Fruit fly (Drosophila melanogaster) S2 (cell line): ENCODE results near the gene ome.
A peak's percentile ranks its signal among the peaks of the same experiment; 100 is the strongest.

ENCODE experiments used
- CG8478 ChIP-seq: fragments of >200 bp; optimal IDR thresholded peaks from 2 replicates; lab custom pipeline; 2018
- CTCF ChIP-seq, 2 experiments: fragments of >200 bp; optimal IDR thresholded peaks; 2 replicates each; lab custom pipeline; 2018

Gene ome

DNA sequence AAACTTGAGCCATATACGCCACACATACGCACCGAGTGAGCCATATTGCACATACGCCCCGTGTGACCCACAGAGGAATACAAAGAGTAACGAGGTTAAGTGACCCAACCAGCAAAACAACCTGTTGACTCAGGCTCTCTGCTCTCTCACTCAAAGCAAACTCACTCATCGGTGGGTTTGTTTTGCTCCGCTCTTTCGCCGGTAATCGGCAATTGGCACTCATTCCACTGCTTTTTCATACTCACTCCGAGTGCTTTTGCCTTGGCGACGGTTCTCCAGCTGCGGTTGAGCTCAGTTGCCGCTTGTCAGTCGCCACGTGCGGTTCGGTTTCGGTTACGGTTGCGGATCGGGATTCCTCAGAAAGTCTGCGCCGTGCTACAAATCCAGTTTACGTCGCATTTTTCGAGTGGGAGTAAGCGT is 33.8 kb downstream of the ome start:
- TF ChIP-seq CG8478 (lab: Kevin White, UChicago) = no peak

DNA sequence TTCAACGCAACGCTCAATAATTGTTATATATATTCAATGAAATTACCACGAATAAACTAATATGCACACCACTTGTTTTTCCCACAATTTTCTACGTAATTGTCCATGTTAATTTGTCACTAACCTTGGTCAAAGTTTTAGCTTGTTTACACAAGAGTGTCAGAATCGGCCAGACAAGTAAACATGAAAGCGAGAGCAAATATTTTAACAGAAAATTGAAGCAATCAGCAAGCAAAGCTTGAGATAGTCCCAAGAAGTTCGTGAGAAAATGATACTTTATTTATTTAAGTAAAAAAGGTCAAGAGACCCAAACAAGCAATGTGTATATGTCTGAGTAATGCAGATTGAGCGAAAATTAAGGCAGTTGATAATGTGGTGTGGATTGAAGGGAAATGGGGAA is 35.4 kb downstream of the ome start:
- no peak for TF ChIP-seq CTCF (optimal IDR thresholded peaks at IDR 0.05; lab: Kevin White, UChicago)
- TF ChIP-seq CG8478 (lab: Kevin White, UChicago) = no peak

DNA sequence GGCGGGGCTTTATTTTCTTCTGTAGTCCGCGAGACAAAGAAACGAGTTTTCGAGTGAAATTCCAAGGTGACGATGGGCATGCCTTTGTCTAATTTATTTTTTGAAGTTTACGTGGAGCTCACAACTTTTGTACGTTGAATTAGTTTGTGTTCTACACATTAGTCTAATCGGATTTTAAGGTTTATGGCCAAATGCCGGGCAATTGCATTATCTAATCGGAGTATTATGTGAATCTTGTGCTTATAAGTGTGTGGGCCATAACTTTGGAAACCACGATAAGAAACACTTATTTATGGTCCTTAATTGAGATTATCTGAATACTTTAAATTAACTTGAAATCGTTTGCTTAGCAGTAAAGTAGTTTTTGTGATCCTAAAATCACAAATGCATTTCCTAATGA is 40.2 kb downstream of the ome start:
- TF ChIP-seq CG8478 (lab: Kevin White, UChicago) (no peak), CTCF (optimal IDR thresholded peaks at IDR 0.05; lab: Kevin White, UChicago) (no peak)

- TF ChIP-seq CTCF (optimal IDR thresholded peaks at IDR 0.05; lab: Kevin White, UChicago) (no peak), CG8478 (lab: Kevin White, UChicago) (no peak)
These were observed 55.8 kb downstream of the ome start, which contains the start of gene CG13473 for dm6 chr3L:14728460-14728859. Gene CG13473, plus strand, starts transcription at chr3L:14728760.

- TF ChIP-seq CG8478 (lab: Kevin White, UChicago) = no peak
- TF ChIP-seq CTCF (optimal IDR thresholded peaks at IDR 0.05; lab: Kevin White, UChicago) = no peak
These were observed 59.2 kb downstream of the ome start for dm6 chr3L:14731790-14732189.

DNA sequence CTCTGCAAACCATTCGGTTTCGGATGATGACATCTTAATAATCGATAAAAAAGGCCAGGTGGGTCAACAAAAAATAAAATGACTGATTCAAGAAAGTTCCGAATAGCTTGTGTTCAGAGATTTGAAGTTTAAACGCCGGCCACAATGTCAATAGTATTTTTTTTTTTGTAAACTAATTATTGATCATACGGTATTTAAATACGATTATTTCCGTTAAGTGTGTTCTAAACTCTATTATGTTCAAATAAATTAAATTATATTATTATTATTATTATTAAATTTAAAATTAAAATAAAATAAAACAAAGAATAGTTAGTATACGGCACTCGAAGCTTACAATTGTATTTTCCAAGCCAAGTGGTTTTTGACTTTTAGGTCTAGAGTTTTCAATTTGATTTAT is 60.8 kb downstream of the ome start, which contains the start of gene CG13471:
Gene CG13471, minus strand, starts transcription at position 101 of the 400 bp plus-strand sequence.
- TF ChIP-seq CTCF (optimal IDR thresholded peaks at IDR 0.05; lab: Kevin White, UChicago) (no peak), CG8478 (lab: Kevin White, UChicago) (no peak)

dm6 chr3L:14743106-14743692 is 70.6 kb downstream of the ome start:
- TF ChIP-seq CTCF (optimal IDR thresholded peaks at IDR 0.05; lab: Kevin White, UChicago) (no peak), CG8478 (lab: Kevin White, UChicago) (no peak)

- no peak for TF ChIP-seq CG8478 (lab: Kevin White, UChicago)
- TF ChIP-seq CTCF (optimal IDR thresholded peaks at IDR 0.05; lab: Kevin White, UChicago) = no peak
These were observed 78.5 kb downstream of the ome start for dm6 chr3L:14751056-14751671.

dm6 chr3L:14752816-14753215 is 80.2 kb downstream of the ome start:
- TF ChIP-seq CTCF (optimal IDR thresholded peaks at IDR 0.05; lab: Kevin White, UChicago) = no peak
- no peak for TF ChIP-seq CG8478 (lab: Kevin White, UChicago)

DNA sequence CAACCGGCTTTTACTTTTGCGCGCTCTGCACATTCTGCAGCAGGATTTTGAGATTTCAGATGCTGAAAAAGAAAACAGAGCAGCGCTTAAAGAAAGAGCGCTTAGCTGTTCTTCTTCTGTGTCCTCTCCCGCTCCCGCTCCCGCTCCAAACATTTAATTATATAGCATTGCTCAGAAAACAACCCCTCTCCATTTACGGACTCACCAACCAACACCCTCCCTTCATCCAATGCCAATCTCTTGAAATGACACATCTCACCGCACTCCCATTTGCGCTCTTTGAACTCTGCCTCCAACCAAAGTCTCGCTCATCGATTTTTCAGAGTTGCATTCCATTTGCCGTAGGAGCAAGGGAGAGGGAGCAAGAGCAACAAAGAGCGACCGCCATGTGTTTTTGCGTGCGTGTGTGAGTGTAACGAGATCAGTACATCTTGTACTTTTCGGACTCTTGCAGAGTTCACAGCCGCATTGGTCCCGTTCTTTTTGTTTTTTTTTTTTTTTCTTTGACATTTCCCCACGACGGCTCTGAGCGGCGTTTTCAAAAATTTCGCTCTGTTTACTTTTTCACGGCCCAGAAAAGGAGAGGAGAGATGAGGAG is 82.5 kb downstream of the ome start:
- TF ChIP-seq CG8478 (lab: Kevin White, UChicago) (no peak), CTCF (optimal IDR thresholded peaks at IDR 0.05; lab: Kevin White, UChicago) (no peak)

DNA sequence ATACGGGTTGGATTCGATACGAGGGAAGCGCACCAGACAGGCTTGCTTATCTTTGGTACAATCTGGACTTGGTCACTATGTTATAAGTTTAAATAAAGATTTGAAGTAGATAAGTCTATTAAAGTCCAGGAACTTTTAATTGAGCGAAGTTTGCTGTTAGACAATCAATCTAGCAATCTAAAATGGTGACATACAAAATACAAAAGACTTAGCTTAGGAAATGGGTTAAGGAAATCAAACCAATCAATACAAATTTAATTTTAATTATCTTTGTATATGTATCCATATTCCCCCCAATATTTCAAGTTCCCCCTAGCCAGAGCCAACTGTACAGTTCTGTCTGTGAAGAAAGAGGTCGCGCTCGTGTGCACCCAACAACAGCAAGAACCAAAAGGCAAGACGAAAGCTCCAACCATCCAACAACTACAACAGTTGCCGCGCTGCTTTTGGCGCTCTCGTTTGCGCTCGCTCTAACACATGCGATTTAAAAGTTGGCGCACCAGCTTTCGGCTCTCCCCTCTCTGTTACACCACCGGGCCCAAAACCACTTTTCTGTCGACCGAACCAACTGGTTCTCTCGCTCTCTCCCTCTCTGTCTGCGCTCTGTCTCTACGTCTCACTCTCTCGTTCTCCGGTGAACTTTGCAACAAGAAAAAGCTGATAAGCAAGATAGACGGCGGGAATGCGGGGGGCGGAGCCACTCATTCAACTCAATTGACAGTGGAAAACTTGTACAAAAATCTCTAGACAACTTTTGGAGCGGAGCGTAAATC is 83.5 kb downstream of the ome start:
- no peak for TF ChIP-seq CTCF (optimal IDR thresholded peaks at IDR 0.05; lab: Kevin White, UChicago)
- TF ChIP-seq CG8478 (lab: Kevin White, UChicago) = no peak

dm6 chr3L:14756724-14757463 is 84.3 kb downstream of the ome start:
- no peak for TF ChIP-seq CG8478 (lab: Kevin White, UChicago)
- TF ChIP-seq CTCF (optimal IDR thresholded peaks at IDR 0.05; lab: Kevin White, UChicago) = peak in 1 of 2 experiments; percentile 9

dm6 chr3L:14757464-14758384 is 85.1 kb downstream of the ome start, which contains the start of gene CG42507:
Gene CG42507, minus strand, starts transcription at chr3L:14757962.
- TF ChIP-seq CG8478 (lab: Kevin White, UChicago) (no peak), CTCF (optimal IDR thresholded peaks at IDR 0.05; lab: Kevin White, UChicago) (no peak)
